Fruit fly (Drosophila melanogaster) whole organism, wandering third instar larva: ENCODE measurements around the gene CG31406.

Source experiments
- Abd-B ChIP-seq: fragments of >200 bp; optimal IDR thresholded peaks from 2 replicates; lab custom pipeline; 2017; ENCODE audit warnings: missing biosample characterization, missing genetic modification characterization
- CG32264 ChIP-seq: fragments of 200-800 bp; sonication (Bioruptor generic); optimal IDR thresholded peaks from 2 replicates; lab custom pipeline; 2016; ENCODE audit warnings: missing biosample characterization, missing genetic modification characterization
- CG9705 ChIP-seq: fragments of 200-800 bp; sonication (Bioruptor generic); optimal IDR thresholded peaks from 2 replicates; lab custom pipeline; 2018; ENCODE audit warnings: missing biosample characterization, mild to moderate bottlenecking, missing genetic modification characterization
- CrebA ChIP-seq: fragments of 200-800 bp; sonication (Bioruptor generic); optimal IDR thresholded peaks from 2 replicates; lab custom pipeline; 2016; ENCODE audit warnings: missing biosample characterization, mild to moderate bottlenecking, missing genetic modification characterization, borderline replicate concordance
- GATAd ChIP-seq: sonication (Bioruptor generic); optimal IDR thresholded peaks from 2 replicates; lab custom pipeline; 2016; ENCODE audit warnings: missing biosample characterization, missing genetic modification characterization
- HLH106 ChIP-seq: fragments of 200-800 bp; optimal IDR thresholded peaks from 3 replicates; lab custom pipeline; 2019; ENCODE audit warnings: missing biosample characterization, mild to moderate bottlenecking, missing genetic modification characterization, moderate library complexity
- Hnf4 ChIP-seq: fragments of 200-800 bp; sonication (Bioruptor generic); optimal IDR thresholded peaks from 2 replicates; lab custom pipeline; 2016; ENCODE audit warnings: missing biosample characterization, mild to moderate bottlenecking, missing genetic modification characterization
- Hr83 ChIP-seq: fragments of 200-300 bp; sonication (Bioruptor generic); optimal IDR thresholded peaks from 2 replicates; lab custom pipeline; 2016; ENCODE audit warnings: missing biosample characterization, mild to moderate bottlenecking, missing genetic modification characterization, moderate library complexity; ENCODE audit not compliant: poor library complexity, severe bottlenecking
- Jra ChIP-seq: sonication (Bioruptor generic); optimal IDR thresholded peaks from 2 replicates; lab custom pipeline; 2016; ENCODE audit warnings: missing biosample characterization, missing genetic modification characterization
- Mio ChIP-seq: sonication (Bioruptor generic); optimal IDR thresholded peaks from 2 replicates; lab custom pipeline; 2016; ENCODE audit warnings: missing biosample characterization, missing genetic modification characterization
- Myc ChIP-seq: fragments of >200 bp; optimal IDR thresholded peaks from 2 replicates; lab custom pipeline; 2017
- N ChIP-seq: fragments of >200 bp; optimal IDR thresholded peaks from 2 replicates; lab custom pipeline; 2018; ENCODE audit warnings: missing biosample characterization, missing external identifiers, missing genetic modification characterization
- OdsH ChIP-seq: fragments of 200-800 bp; sonication (Bioruptor generic); optimal IDR thresholded peaks from 2 replicates; lab custom pipeline; 2016; ENCODE audit warnings: missing biosample characterization, mild to moderate bottlenecking, missing genetic modification characterization
- Rel ChIP-seq, 2 experiments: fragments of 200-800 bp; sonication (Bioruptor generic) in 1 of 2; optimal IDR thresholded peaks; 2 replicates in 1 of 2; 3 replicates in 1 of 2; lab custom pipeline; 2016 to 2019; ENCODE audit warnings: mild to moderate bottlenecking in 2 of 2, missing biosample characterization in 2 of 2, missing genetic modification characterization in 2 of 2, moderate library complexity in 1 of 2
- Sp1 ChIP-seq: fragments of 200-800 bp; sonication (Bioruptor generic); optimal IDR thresholded peaks from 3 replicates; lab custom pipeline; 2019; ENCODE audit warnings: missing biosample characterization, mild to moderate bottlenecking, missing genetic modification characterization, moderate library complexity
- br ChIP-seq: fragments of 200-800 bp; sonication (Bioruptor generic); optimal IDR thresholded peaks from 2 replicates; lab custom pipeline; 2016; ENCODE audit warnings: missing biosample characterization, missing genetic modification characterization
- dl ChIP-seq, 2 experiments: fragments of 175-275, 200-275 bp in 1 of 2; fragments of 200-275 bp in 1 of 2; sonication (Bioruptor generic); optimal IDR thresholded peaks; lab custom pipeline; 2018; ENCODE audit warnings: mild to moderate bottlenecking in 2 of 2, missing biosample characterization in 2 of 2, missing genetic modification characterization in 2 of 2, moderate library complexity in 2 of 2; ENCODE audit not compliant: partially characterized antibody in 2 of 2, insufficient read depth in 1 of 2
- dmrt93B ChIP-seq: fragments of 200-800 bp; sonication (Bioruptor generic); optimal IDR thresholded peaks from 2 replicates; lab custom pipeline; 2018; ENCODE audit warnings: missing biosample characterization, mild to moderate bottlenecking, missing genetic modification characterization
- dsf ChIP-seq: sonication (Bioruptor generic); optimal IDR thresholded peaks from 2 replicates; lab custom pipeline; 2016; ENCODE audit warnings: missing biosample characterization, missing genetic modification characterization, borderline replicate concordance
- ey ChIP-seq: fragments of 200-800 bp; sonication (Bioruptor generic); optimal IDR thresholded peaks from 2 replicates; lab custom pipeline; 2016; ENCODE audit warnings: missing biosample characterization, missing genetic modification characterization
- foxo ChIP-seq, 2 experiments: fragments of 200-800 bp; sonication (Bioruptor generic); optimal IDR thresholded peaks; 2 replicates in 1 of 2; 3 replicates in 1 of 2; lab custom pipeline; 2016 to 2017; ENCODE audit warnings: missing biosample characterization in 2 of 2, missing genetic modification characterization in 2 of 2
- fru ChIP-seq: fragments of 200-800 bp; sonication (Bioruptor generic); optimal IDR thresholded peaks from 3 replicates; lab custom pipeline; 2016; ENCODE audit warnings: missing biosample characterization, mild to moderate bottlenecking, missing genetic modification characterization
- h ChIP-seq: fragments of 200-800 bp; sonication (Bioruptor generic); optimal IDR thresholded peaks from 3 replicates; lab custom pipeline; 2016; ENCODE audit warnings: missing biosample characterization, mild to moderate bottlenecking, missing genetic modification characterization
- jim ChIP-seq: fragments of 175-275, 200-325 bp; sonication (Bioruptor generic); optimal IDR thresholded peaks from 2 replicates; lab custom pipeline; 2016; ENCODE audit warnings: missing biosample characterization, mild to moderate bottlenecking, missing genetic modification characterization
- lola ChIP-seq: fragments of >200 bp; optimal IDR thresholded peaks from 2 replicates; lab custom pipeline; 2017; ENCODE audit warnings: missing biosample characterization, missing genetic modification characterization
- pan ChIP-seq: fragments of >200 bp; optimal IDR thresholded peaks from 2 replicates; lab custom pipeline; 2017
- psq ChIP-seq: fragments of 200-800 bp; sonication (Bioruptor generic); optimal IDR thresholded peaks from 3 replicates; lab custom pipeline; 2017; ENCODE audit warnings: missing biosample characterization, mild to moderate bottlenecking, missing genetic modification characterization, moderate library complexity
- rgr ChIP-seq: fragments of 200-800 bp; sonication (Bioruptor generic); optimal IDR thresholded peaks from 3 replicates; lab custom pipeline; 2016; ENCODE audit warnings: missing biosample characterization, mild to moderate bottlenecking, missing genetic modification characterization
- sage ChIP-seq: fragments of 200-800 bp; sonication (Bioruptor generic); optimal IDR thresholded peaks from 2 replicates; lab custom pipeline; 2016; ENCODE audit warnings: missing biosample characterization, mild to moderate bottlenecking, missing genetic modification characterization
- sv ChIP-seq: fragments of 200-800 bp; sonication (Bioruptor generic); optimal IDR thresholded peaks from 3 replicates; lab custom pipeline; 2016; ENCODE audit warnings: missing biosample characterization, missing genetic modification characterization
- woc ChIP-seq: sonication (Bioruptor generic); optimal IDR thresholded peaks from 2 replicates; lab custom pipeline; 2016; ENCODE audit warnings: missing biosample characterization, mild to moderate bottlenecking, missing genetic modification characterization

The CG31406 gene

dm6 chr3R:10350741-10351629 lies 2.4 kb downstream of the CG31406 start (continued):
- no peak for TF ChIP-seq CrebA
- TF ChIP-seq Myc (lab: Kevin White, UChicago) = peak; percentile 94
- peak; percentile 61 for TF ChIP-seq sage
- TF ChIP-seq N (GFP tag; lab: Kevin White, UChicago) = no peak
- TF ChIP-seq OdsH = peak; percentile 83
- no peak for TF ChIP-seq Abd-B
- peak; percentile 36 for TF ChIP-seq Hr83 (GFP tag; lab: Kevin White, UChicago)
- TF ChIP-seq CG32264 (GFP tag; lab: Kevin White, UChicago) = peak; percentile 66
- peak; percentile 72 for TF ChIP-seq Rel (GFP tag; optimal IDR thresholded peaks at IDR 0.05; lab: Kevin White, UChicago)
- peak; percentile 38 for TF ChIP-seq Rel (tag; optimal IDR thresholded peaks at IDR 0.05; lab: Kevin White, UChicago)
- TF ChIP-seq Sp1 (GFP tag; lab: Kevin White, UChicago) = peak; percentile 80

dm6 chr3R:10351960-10352458 lies 3.4 kb downstream of the CG31406 start:
- TF ChIP-seq CrebA (peak; percentile 87), sage (peak; percentile 76), N (GFP tag; lab: Kevin White, UChicago) (no peak), jim (peak; percentile 55), CG9705 (GFP tag; lab: Kevin White, UChicago) (peak; percentile 65), Jra (no peak), Mio (no peak), psq (GFP tag; lab: Kevin White, UChicago) (peak; percentile 72), sv (GFP tag; lab: Kevin White, UChicago) (no peak), pan (lab: Kevin White, UChicago) (no peak), rgr (no peak), dmrt93B (GFP tag; lab: Kevin White, UChicago) (no peak), OdsH (no peak), Rel (GFP tag; optimal IDR thresholded peaks at IDR 0.05; lab: Kevin White, UChicago) (peak; percentile 81), Rel (tag; optimal IDR thresholded peaks at IDR 0.05; lab: Kevin White, UChicago) (peak; percentile 81), HLH106 (tag; lab: Kevin White, UChicago) (no peak), lola (no peak), fru (GFP tag; lab: Kevin White, UChicago) (no peak), Sp1 (GFP tag; lab: Kevin White, UChicago) (peak; percentile 93), dsf (no peak), ey (GFP tag; lab: Kevin White, UChicago) (no peak), CG32264 (GFP tag; lab: Kevin White, UChicago) (peak; percentile 22), Myc (lab: Kevin White, UChicago) (no peak), woc (no peak), dl (GFP tag; optimal IDR thresholded peaks at IDR 0.05; lab: Kevin White, UChicago; ENCODE audit: insufficient read depth in 1 of 2, partially characterized antibody in 2 of 2) (no peak), foxo (GFP tag; optimal IDR thresholded peaks at IDR 0.05; lab: Kevin White, UChicago) (peak in 1 of 2 experiments; percentile 68), Hnf4 (peak; percentile 19), GATAd (GFP tag; lab: Kevin White, UChicago) (no peak), h (GFP tag; lab: Kevin White, UChicago) (no peak), br (GFP tag; lab: Kevin White, UChicago) (no peak), Hr83 (GFP tag; lab: Kevin White, UChicago) (no peak)

- peak; percentile 1 for TF ChIP-seq psq (GFP tag; lab: Kevin White, UChicago)
- TF ChIP-seq fru (GFP tag; lab: Kevin White, UChicago) = peak; percentile 41
- no peak for TF ChIP-seq Hnf4
- TF ChIP-seq, all 38 proteins: peak for 2
Observed at dm6 chr3R:10352844-10353243, 4.3 kb downstream of the CG31406 start.
